Worm (Caenorhabditis elegans) whole organism, L1 larva: Measurements from ENCODE around the gene T28A11.3.

Experiments
- aly-2 ChIP-seq: fragments of 150-350 bp; optimal IDR thresholded peaks from 2 replicates; lab custom pipeline; 2014; ENCODE audit warnings: missing biosample characterization, missing genetic modification characterization
- dsc-1 ChIP-seq: sonication (generic microtip); optimal IDR thresholded peaks from 2 replicates; lab custom pipeline; 2016; ENCODE audit warnings: mild to moderate bottlenecking, missing genetic modification characterization, missing compliant biosample characterization
- elt-3 ChIP-seq, 6 experiments: fragments of 150-350 bp in 1 of 6; sonication (generic microtip); optimal IDR thresholded peaks; 2 replicates each; lab custom pipeline; 2017 to 2018; ENCODE audit warnings: missing biosample characterization in 6 of 6, missing genetic modification characterization in 6 of 6, inconsistent platforms in 1 of 6
- lin-39 ChIP-seq: fragments of 150-350 bp; optimal IDR thresholded peaks from 2 replicates; lab custom pipeline; 2014; ENCODE audit warnings: missing biosample characterization, missing genetic modification reagents, missing genetic modification characterization
- lir-3 ChIP-seq: sonication (generic microtip); optimal IDR thresholded peaks from 2 replicates; lab custom pipeline; 2016; ENCODE audit warnings: mild to moderate bottlenecking, missing genetic modification characterization, moderate library complexity, missing compliant biosample characterization; ENCODE audit not compliant: poor library complexity
- snpc-4 ChIP-seq: fragments of 150-350 bp; optimal IDR thresholded peaks from 2 replicates; lab custom pipeline; 2014; ENCODE audit warnings: missing biosample characterization, missing genetic modification characterization
- sptf-1 ChIP-seq: fragments of 150-350 bp; optimal IDR thresholded peaks from 2 replicates; lab custom pipeline; 2014; ENCODE audit warnings: missing biosample characterization, missing genetic modification characterization

DNA sequence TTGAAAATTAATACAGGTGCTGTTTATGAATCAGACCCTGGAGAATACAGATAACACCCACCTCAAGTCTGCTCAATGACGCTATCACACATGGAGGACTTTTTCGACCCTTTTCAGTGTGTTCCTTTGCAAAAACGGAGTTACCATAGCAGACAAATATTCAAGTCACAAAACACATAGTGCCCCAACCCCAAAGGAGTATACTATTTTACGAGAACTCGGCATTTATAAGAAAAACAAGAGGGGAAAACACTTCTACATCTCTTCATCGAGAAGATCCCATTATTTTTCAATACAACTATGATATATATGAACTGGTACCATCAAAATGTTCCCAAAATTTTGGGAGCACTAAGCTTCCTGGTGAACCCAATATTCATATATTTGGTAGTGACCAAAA lies 30.4 kb upstream of the T28A11.3 start, which contains the start of gene srj-7:
- TF ChIP-seq elt-3 (tag; optimal IDR thresholded peaks at IDR 0.05; lab: Kevin White, UChicago) (no peak), sptf-1 (tag; lab: Kevin White, UChicago) (no peak), snpc-4 (no peak), lin-39 (tag; lab: Kevin White, UChicago) (no peak), dsc-1 (tag; lab: Kevin White, UChicago) (no peak), lir-3 (tag; lab: Kevin White, UChicago) (no peak), aly-2 (tag; lab: Kevin White, UChicago) (no peak)
